Fruit fly (Drosophila melanogaster) S2 (cell line): ENCODE data around the gene ppk14.

Source experiments
- CG8478 ChIP-seq: fragments of >200 bp; optimal IDR thresholded peaks from 2 replicates; lab custom pipeline; 2018
- CTCF ChIP-seq, 2 experiments: fragments of >200 bp; optimal IDR thresholded peaks; 2 replicates each; lab custom pipeline; 2018

- TF ChIP-seq CG8478 (lab: Kevin White, UChicago): no peak
- TF ChIP-seq CTCF (optimal IDR thresholded peaks at IDR 0.05; lab: Kevin White, UChicago): no peak
Observed at dm6 chr2L:6308651-6309050, 46.1 kb upstream of the ppk14 start, which contains the start of the genes CG43922 and CG13984.
